Worm (Caenorhabditis elegans): ENCODE results near the gene C56C10.4.

- TF ChIP-seq egl-27 (tag; optimal IDR thresholded peaks at IDR 0.05) (no peak), rnt-1 (tag; optimal IDR thresholded peaks at IDR 0.05) (no peak), nhr-84 (tag; optimal IDR thresholded peaks at IDR 0.05) (no peak)
Measured at ce11 chrII:6589408-6589807, 6.5 kb downstream of the C56C10.4 start, which contains the start of gene vps-32.1.
